Worm (Caenorhabditis elegans): ENCODE measurements around the gene nas-39.

The nas-39 gene

ce11 chrX:16418396-16418795, 38.3 kb upstream of the nas-39 start:
- TF ChIP-seq fos-1 (tag; optimal IDR thresholded peaks at IDR 0.05) = no peak
- TF ChIP-seq mab-9 (GFP tag; IDR thresholded peaks at IDR 0.05) = no peak
- TF ChIP-seq ama-1 (optimal IDR thresholded peaks at IDR 0.05) = no peak
- TF ChIP-seq lir-3 (tag; optimal IDR thresholded peaks at IDR 0.05; ENCODE audit: poor library complexity) = no peak
- TF ChIP-seq pag-3 (tag; optimal IDR thresholded peaks at IDR 0.05; ENCODE audit: borderline replicate concordance, insufficient read depth) = no peak
- TF ChIP-seq ceh-82 (tag; optimal IDR thresholded peaks at IDR 0.05) = no peak
- no peak for TF ChIP-seq dsc-1 (tag; optimal IDR thresholded peaks at IDR 0.05)
- TF ChIP-seq dpl-1 (GFP tag; optimal IDR thresholded peaks at IDR 0.05) = no peak
- no peak for TF ChIP-seq pqm-1 (tag; optimal IDR thresholded peaks at IDR 0.05)
- TF ChIP-seq fkh-10 (GFP tag; optimal IDR thresholded peaks at IDR 0.05) = no peak

- no peak for TF ChIP-seq lir-3 (tag; optimal IDR thresholded peaks at IDR 0.05; ENCODE audit: poor library complexity)
- no peak for TF ChIP-seq grh-1 (GFP tag; IDR thresholded peaks at IDR 0.05)
- no peak for TF ChIP-seq aha-1 (tag; optimal IDR thresholded peaks at IDR 0.05)
Measured at ce11 chrX:16432143-16432542, 24.6 kb upstream of the nas-39 start, which contains the start of gene F38E9.6. F38E9.6 (plus strand) TSS chrX:16432443.

ce11 chrX:16440949-16441348, 15.8 kb upstream of the nas-39 start:
- TF ChIP-seq ces-1 (GFP tag; optimal IDR thresholded peaks at IDR 0.05) (no peak), sox-4 (tag; optimal IDR thresholded peaks at IDR 0.05) (no peak), nhr-19 (GFP tag; conservative IDR thresholded peaks at IDR 0.05) (no peak), rnt-1 (tag; optimal IDR thresholded peaks at IDR 0.05) (no peak), ceh-63 (GFP tag; optimal IDR thresholded peaks at IDR 0.05) (no peak), elt-3 (tag; optimal IDR thresholded peaks at IDR 0.05) (no peak), aly-2 (tag; optimal IDR thresholded peaks at IDR 0.05) (no peak), pax-3 (tag; optimal IDR thresholded peaks at IDR 0.05) (no peak), skn-1 (tag; optimal IDR thresholded peaks at IDR 0.05) (no peak), jun-1 (tag; optimal IDR thresholded peaks at IDR 0.05) (no peak), dpl-1 (GFP tag; optimal IDR thresholded peaks at IDR 0.05) (no peak)

ce11 chrX:16443657-16444056, 13.1 kb upstream of the nas-39 start:
- TF ChIP-seq unc-98 (GFP tag; IDR thresholded peaks at IDR 0.05) (no peak), hpl-2 (GFP tag; optimal IDR thresholded peaks at IDR 0.05) (no peak), grh-1 (GFP tag; IDR thresholded peaks at IDR 0.05) (no peak), ceh-63 (GFP tag; optimal IDR thresholded peaks at IDR 0.05) (no peak), unc-130 (tag; optimal IDR thresholded peaks at IDR 0.05) (no peak), elt-2 (tag; optimal IDR thresholded peaks at IDR 0.05) (no peak)

ce11 chrX:16445793-16446248, 10.9 kb upstream of the nas-39 start, which contains the start of gene twf-2:
twf-2 (plus strand) TSS chrX:16446197.
- TF ChIP-seq ama-1 (optimal IDR thresholded peaks at IDR 0.05) (no peak), tbx-2 (tag; optimal IDR thresholded peaks at IDR 0.05) (peak; percentile 74), unc-86 (tag; optimal IDR thresholded peaks at IDR 0.05) (peak; percentile 72), nhr-28 (tag; optimal IDR thresholded peaks at IDR 0.05) (no peak), zag-1 (tag; optimal IDR thresholded peaks at IDR 0.05) (no peak), egl-13 (tag; optimal IDR thresholded peaks at IDR 0.05) (peak; percentile 76), nhr-84 (tag; optimal IDR thresholded peaks at IDR 0.05) (no peak), mef-2 (tag; optimal IDR thresholded peaks at IDR 0.05) (no peak), efl-3 (GFP tag; optimal IDR thresholded peaks at IDR 0.05) (no peak), nhr-76 (tag; optimal IDR thresholded peaks at IDR 0.05) (no peak), fkh-10 (GFP tag; optimal IDR thresholded peaks at IDR 0.05) (peak; percentile 66), ets-5 (GFP tag; IDR thresholded peaks at IDR 0.05) (no peak), pag-3 (tag; optimal IDR thresholded peaks at IDR 0.05; ENCODE audit: borderline replicate concordance, insufficient read depth) (no peak), pax-3 (tag; optimal IDR thresholded peaks at IDR 0.05) (no peak), unc-62 (GFP tag; optimal IDR thresholded peaks at IDR 0.05) (no peak), C34B4.2 (tag; optimal IDR thresholded peaks at IDR 0.05) (no peak), nhr-47 (tag; optimal IDR thresholded peaks at IDR 0.05) (peak; percentile 82), F16B12.6 (tag; optimal IDR thresholded peaks at IDR 0.05) (no peak), mab-9 (GFP tag; IDR thresholded peaks at IDR 0.05) (0 out of 2 replicates have a peak, but pooled peaks have one; percentile 32), elt-3 (tag; optimal IDR thresholded peaks at IDR 0.05) (peak in 1 of 6 experiments; percentile 19), dsc-1 (tag; optimal IDR thresholded peaks at IDR 0.05) (peak; percentile 73), skn-1 (tag; optimal IDR thresholded peaks at IDR 0.05) (peak; percentile 26), fkh-4 (tag; optimal IDR thresholded peaks at IDR 0.05; ENCODE audit: borderline replicate concordance) (no peak), sox-4 (tag; optimal IDR thresholded peaks at IDR 0.05) (no peak), rnt-1 (tag; optimal IDR thresholded peaks at IDR 0.05) (peak; percentile 75), mdl-1 (tag; optimal IDR thresholded peaks at IDR 0.05) (peak; percentile 14 to 91), fkh-8 (tag; optimal IDR thresholded peaks at IDR 0.05) (peak; percentile 85), fos-1 (tag; optimal IDR thresholded peaks at IDR 0.05) (peak; percentile 50), elt-2 (tag; optimal IDR thresholded peaks at IDR 0.05) (no peak)
